Fruit fly (Drosophila melanogaster) whole organism, embryonic: ENCODE measurements around the gene pnt.
A peak's percentile ranks its signal among the peaks of the same experiment; 100 is the strongest.

Source experiments
- Blimp-1 ChIP-seq: fragments of 200-800 bp; sonication (Bioruptor generic); optimal IDR thresholded peaks from 3 replicates; lab custom pipeline; 2018; ENCODE audit warnings: missing biosample characterization, missing genetic modification characterization, mild to moderate bottlenecking, moderate library complexity, missing genetic modification reagents
- CG10147 ChIP-seq: fragments of 200-800 bp; sonication (Bioruptor generic); optimal IDR thresholded peaks from 2 replicates; lab custom pipeline; 2019; ENCODE audit warnings: missing biosample characterization, mild to moderate bottlenecking, missing genetic modification characterization, moderate library complexity
- CG10543 ChIP-seq: fragments of 200-800 bp; sonication (Bioruptor generic); optimal IDR thresholded peaks from 3 replicates; lab custom pipeline; 2017; ENCODE audit warnings: missing biosample characterization, mild to moderate bottlenecking, missing genetic modification characterization, moderate library complexity
- CG11247 ChIP-seq: fragments of 200-800 bp; sonication (Bioruptor generic); IDR thresholded peaks from 2 replicates; pipeline ENCODE4 v1.3.6; 2022; ENCODE audit warnings: missing biosample characterization, missing genetic modification characterization
- CG11695 ChIP-seq: fragments of 200-800 bp; sonication (Bioruptor generic); IDR thresholded peaks from 3 replicates; pipeline ENCODE4 v1.3.6; 2022; ENCODE audit warnings: missing biosample characterization, missing genetic modification characterization
- CG12391 ChIP-seq: fragments of 200-800 bp; sonication (Bioruptor generic); optimal IDR thresholded peaks from 3 replicates; lab custom pipeline; 2018; ENCODE audit warnings: missing biosample characterization, mild to moderate bottlenecking, missing genetic modification characterization, moderate library complexity
- CG12744 ChIP-seq: fragments of 200-800 bp; sonication (Bioruptor generic); optimal IDR thresholded peaks from 2 replicates; lab custom pipeline; 2016; ENCODE audit warnings: missing biosample characterization, missing genetic modification characterization
- CG17359 ChIP-seq: fragments of 200-800 bp; sonication (Bioruptor generic); optimal IDR thresholded peaks from 3 replicates; lab custom pipeline; 2018; ENCODE audit warnings: missing biosample characterization, mild to moderate bottlenecking, missing genetic modification characterization, moderate library complexity
- CG17802 ChIP-seq: fragments of 200-800 bp; sonication (Bioruptor generic); optimal IDR thresholded peaks from 2 replicates; lab custom pipeline; 2018; ENCODE audit warnings: missing biosample characterization, mild to moderate bottlenecking, missing genetic modification characterization, moderate library complexity
- CG18476 ChIP-seq: fragments of 200-800 bp; sonication (Bioruptor generic); optimal IDR thresholded peaks from 2 replicates; lab custom pipeline; 2016; ENCODE audit warnings: missing biosample characterization, mild to moderate bottlenecking, missing genetic modification characterization
- CG2202 ChIP-seq: fragments of 200-800 bp; sonication (Bioruptor generic); optimal IDR thresholded peaks from 2 replicates; lab custom pipeline; 2018; ENCODE audit warnings: missing biosample characterization, mild to moderate bottlenecking, missing genetic modification characterization
- CG31365 ChIP-seq: fragments of 200-800 bp; sonication (Bioruptor generic); optimal IDR thresholded peaks from 2 replicates; lab custom pipeline; 2018; ENCODE audit warnings: missing biosample characterization, mild to moderate bottlenecking, missing genetic modification characterization
- CG34422 ChIP-seq: fragments of 200-800 bp; sonication (Bioruptor generic); IDR thresholded peaks from 3 replicates; pipeline ENCODE4 v1.3.6; 2022; ENCODE audit warnings: missing biosample characterization, missing genetic modification characterization
- CG3726 ChIP-seq: fragments of 200-800 bp; sonication (Bioruptor generic); IDR thresholded peaks from 3 replicates; pipeline ENCODE4, ENCODE4 v1.3.6; 2022; ENCODE audit warnings: missing biosample characterization, missing genetic modification characterization
- CG5180 ChIP-seq: fragments of 200-800 bp; sonication (Bioruptor generic); optimal IDR thresholded peaks from 3 replicates; lab custom pipeline; 2017; ENCODE audit warnings: missing biosample characterization, missing genetic modification characterization, mild to moderate bottlenecking, moderate library complexity, missing genetic modification reagents
- CG6683 ChIP-seq: fragments of 200-800 bp; sonication (Bioruptor generic); optimal IDR thresholded peaks from 2 replicates; lab custom pipeline; 2017; ENCODE audit warnings: missing biosample characterization, mild to moderate bottlenecking, missing genetic modification characterization, missing genetic modification reagents
- CG6813 ChIP-seq: fragments of 200-800 bp; sonication (Bioruptor generic); optimal IDR thresholded peaks from 2 replicates; lab custom pipeline; 2017; ENCODE audit warnings: missing biosample characterization, missing genetic modification characterization, mild to moderate bottlenecking, moderate library complexity, missing genetic modification reagents
- CG8089 ChIP-seq: fragments of 200-800 bp; sonication (Bioruptor generic); optimal IDR thresholded peaks from 3 replicates; lab custom pipeline; 2016; ENCODE audit warnings: missing biosample characterization, missing genetic modification characterization
- CG8281 ChIP-seq: fragments of 200-800 bp; sonication (Bioruptor generic); optimal IDR thresholded peaks from 2 replicates; lab custom pipeline; 2018; ENCODE audit warnings: missing biosample characterization, mild to moderate bottlenecking, missing genetic modification characterization, moderate library complexity
- D ChIP-seq, 2 experiments: fragments of 200-800 bp in 1 of 2; fragments of >200 bp in 1 of 2; sonication (Bioruptor generic) in 1 of 2; optimal IDR thresholded peaks; 2 replicates in 1 of 2; 3 replicates in 1 of 2; lab custom pipeline; 2017; ENCODE audit warnings: mild to moderate bottlenecking in 1 of 2, missing biosample characterization in 1 of 2, missing genetic modification characterization in 1 of 2, missing genetic modification reagents in 1 of 2
- Dek ChIP-seq: fragments of 200-800 bp; sonication (Bioruptor generic); optimal IDR thresholded peaks from 3 replicates; lab custom pipeline; 2019; ENCODE audit warnings: missing biosample characterization, mild to moderate bottlenecking, missing genetic modification characterization, moderate library complexity
- Drgx ChIP-seq: fragments of 200-800 bp; sonication (Bioruptor generic); IDR thresholded peaks from 2 replicates; pipeline ENCODE4 v1.3.6; 2022; ENCODE audit warnings: missing biosample characterization, missing genetic modification characterization
- ERR ChIP-seq: fragments of 200-800 bp; sonication (Bioruptor generic); optimal IDR thresholded peaks from 2 replicates; lab custom pipeline; 2016; ENCODE audit warnings: missing biosample characterization, missing genetic modification characterization
- Fer1 ChIP-seq: fragments of 200-800 bp; sonication (Bioruptor generic); optimal IDR thresholded peaks from 2 replicates; lab custom pipeline; 2017; ENCODE audit warnings: missing biosample characterization, mild to moderate bottlenecking, missing genetic modification characterization
- Fer2 ChIP-seq: fragments of 200-800 bp; sonication (Bioruptor generic); optimal IDR thresholded peaks from 2 replicates; lab custom pipeline; 2018; ENCODE audit warnings: missing biosample characterization, mild to moderate bottlenecking, missing genetic modification characterization, moderate library complexity
- Fer3 ChIP-seq: fragments of 200-800 bp; sonication (Bioruptor generic); optimal IDR thresholded peaks from 2 replicates; lab custom pipeline; 2018; ENCODE audit warnings: missing biosample characterization, mild to moderate bottlenecking, missing genetic modification characterization, moderate library complexity
- Gug ChIP-seq: fragments of 200-800 bp; sonication (Bioruptor generic); IDR thresholded peaks from 4 replicates; pipeline ENCODE4 v1.3.6; 2022; ENCODE audit warnings: missing biosample characterization, missing genetic modification characterization
- H15 ChIP-seq: fragments of 200-800 bp; sonication (Bioruptor generic); IDR thresholded peaks from 3 replicates; pipeline ENCODE4 v1.3.6; 2022; ENCODE audit warnings: missing biosample characterization, missing genetic modification characterization
- HmgD ChIP-seq: fragments of 200-800 bp; sonication (Bioruptor generic); optimal IDR thresholded peaks from 3 replicates; lab custom pipeline; 2016; ENCODE audit warnings: missing biosample characterization, missing genetic modification characterization
- Hmr ChIP-seq: fragments of 200-800 bp; sonication (Bioruptor generic); optimal IDR thresholded peaks from 3 replicates; lab custom pipeline; 2017; ENCODE audit warnings: mild to moderate bottlenecking, missing biosample characterization, missing genetic modification reagents, missing genetic modification characterization
- Hsf ChIP-seq: fragments of 200-800 bp; sonication (Bioruptor generic); optimal IDR thresholded peaks from 3 replicates; lab custom pipeline; 2016; ENCODE audit warnings: missing biosample characterization, missing genetic modification characterization
- Kr ChIP-seq: fragments of 200-800 bp; sonication (Bioruptor generic); optimal IDR thresholded peaks from 2 replicates; lab custom pipeline; 2017; ENCODE audit warnings: missing biosample characterization, mild to moderate bottlenecking, missing genetic modification characterization
- Trl ChIP-seq, 3 experiments: fragments of >200 bp in 2 of 3; fragments of 200-800 bp in 1 of 3; sonication (Bioruptor generic) in 1 of 3; optimal IDR thresholded peaks; 2 replicates in 1 of 3; 3 replicates in 2 of 3; lab custom pipeline; 2016 to 2017; ENCODE audit warnings: missing biosample characterization in 1 of 3, missing genetic modification characterization in 1 of 3
- Xrp1 ChIP-seq: fragments of 200-800 bp; sonication (Bioruptor generic); IDR thresholded peaks from 2 replicates; pipeline ENCODE4 v1.3.6; 2022; ENCODE audit warnings: missing biosample characterization, missing genetic modification characterization
- bowl ChIP-seq: fragments of 200-800 bp; sonication (Bioruptor generic); IDR thresholded peaks from 2 replicates; pipeline ENCODE4 v1.3.6; 2022; ENCODE audit warnings: missing biosample characterization, missing genetic modification characterization
- cad ChIP-seq: fragments of >200 bp; optimal IDR thresholded peaks from 2 replicates; lab custom pipeline; 2017; ENCODE audit warnings: missing biosample characterization, missing genetic modification characterization
- da ChIP-seq: fragments of 200-800 bp; sonication (Bioruptor generic); optimal IDR thresholded peaks from 2 replicates; lab custom pipeline; 2016; ENCODE audit warnings: missing biosample characterization, missing genetic modification characterization
- dan ChIP-seq: fragments of 200-800 bp; sonication (Bioruptor generic); IDR thresholded peaks from 2 replicates; pipeline ENCODE4 v1.3.6; 2022; ENCODE audit warnings: missing biosample characterization, missing genetic modification characterization
- danr ChIP-seq: fragments of 200-800 bp; sonication (Bioruptor generic); IDR thresholded peaks from 2 replicates; pipeline ENCODE4 v1.3.6; 2022; ENCODE audit warnings: missing biosample characterization, missing genetic modification characterization
- gce ChIP-seq: fragments of 200-800 bp; sonication (Bioruptor generic); IDR thresholded peaks from 3 replicates; pipeline ENCODE4 v1.3.6; 2022; ENCODE audit warnings: missing biosample characterization, missing genetic modification characterization
- her ChIP-seq: fragments of 200-800 bp; sonication (Bioruptor generic); optimal IDR thresholded peaks from 2 replicates; lab custom pipeline; 2016; ENCODE audit warnings: missing biosample characterization, missing genetic modification characterization
- hkb ChIP-seq, 2 experiments: fragments of 200-800 bp in 1 of 2; fragments of >200 bp in 1 of 2; sonication (Bioruptor generic) in 1 of 2; IDR thresholded peaks in 1 of 2; optimal IDR thresholded peaks in 1 of 2; 2 replicates each; pipeline versions ENCODE4 v1.3.6 to Lab custom; 2017 to 2022; ENCODE audit warnings: missing biosample characterization in 1 of 2, missing genetic modification characterization in 1 of 2
- ind ChIP-seq: fragments of 200-800 bp; sonication (Bioruptor generic); optimal IDR thresholded peaks from 3 replicates; lab custom pipeline; 2016; ENCODE audit warnings: missing biosample characterization, missing genetic modification characterization
- inv ChIP-seq: fragments of 200-800 bp; sonication (Bioruptor generic); IDR thresholded peaks from 2 replicates; pipeline ENCODE4 v1.3.6; 2022; ENCODE audit warnings: missing biosample characterization, missing genetic modification characterization; ENCODE audit not compliant: partially characterized antibody
- lmd ChIP-seq: fragments of 200-800 bp; sonication (Bioruptor generic); IDR thresholded peaks from 2 replicates; pipeline ENCODE4 v1.3.6; 2022; ENCODE audit warnings: missing biosample characterization, missing genetic modification characterization
- nerfin-1 ChIP-seq: fragments of 200-800 bp; sonication (Bioruptor generic); optimal IDR thresholded peaks from 3 replicates; lab custom pipeline; 2019; ENCODE audit warnings: missing biosample characterization, mild to moderate bottlenecking, missing genetic modification characterization, moderate library complexity
- nom ChIP-seq: fragments of 200-800 bp; sonication (Bioruptor generic); optimal IDR thresholded peaks from 2 replicates; lab custom pipeline; 2017; ENCODE audit warnings: missing biosample characterization, missing genetic modification characterization, mild to moderate bottlenecking, moderate library complexity, missing genetic modification reagents
- tll ChIP-seq, 2 experiments: fragments of 200-800 bp in 1 of 2; fragments of >200 bp in 1 of 2; sonication (Bioruptor generic) in 1 of 2; optimal IDR thresholded peaks; 2 replicates each; lab custom pipeline; 2017 to 2019; ENCODE audit warnings: missing biosample characterization in 2 of 2, missing genetic modification characterization in 2 of 2, mild to moderate bottlenecking in 1 of 2, moderate library complexity in 1 of 2
- twi ChIP-seq: fragments of 200-800 bp; optimal IDR thresholded peaks from 2 replicates; lab custom pipeline; 2019; ENCODE audit warnings: missing biosample characterization, mild to moderate bottlenecking, missing genetic modification characterization, moderate library complexity

Gene pnt

dm6 chr3R:23334866-23335265 lies 11.1 kb downstream of the pnt start (continued):
- no peak for TF ChIP-seq HmgD (GFP tag; lab: Kevin White, UChicago)
- peak; percentile 52 for TF ChIP-seq CG10147 (GFP tag; lab: Kevin White, UChicago)
- TF ChIP-seq lmd (GFP tag; lab: Robert Waterston, UW): peak; percentile 54; the same call in 1 of the 2 replicates
- TF ChIP-seq H15: no peak; the same call in 2 of the 3 replicates
- no peak for TF ChIP-seq CG3726 (GFP tag; lab: Robert Waterston, UW)
- no peak for TF ChIP-seq gce
- TF ChIP-seq CG12744 (GFP tag; lab: Kevin White, UChicago): no peak
- TF ChIP-seq ERR: no peak
- no peak for TF ChIP-seq CG31365 (tag; lab: Kevin White, UChicago)
- no peak for TF ChIP-seq CG8089 (GFP tag; lab: Kevin White, UChicago)
- no peak for TF ChIP-seq twi (tag; lab: Kevin White, UChicago)
- TF ChIP-seq her (GFP tag; lab: Kevin White, UChicago): no peak
- peak; percentile 29 for TF ChIP-seq ind (GFP tag; lab: Kevin White, UChicago)
- TF ChIP-seq tll (GFP tag; optimal IDR thresholded peaks at IDR 0.05; lab: Kevin White, UChicago): no peak
- TF ChIP-seq CG18476 (GFP tag; lab: Kevin White, UChicago): no peak
- TF ChIP-seq Dek (tag; lab: Kevin White, UChicago): peak; percentile 24
- peak; percentile 65 for TF ChIP-seq Fer3
- peak; percentile 39 for TF ChIP-seq Hmr (GFP tag; lab: Kevin White, UChicago)
- no peak for TF ChIP-seq bowl
- no peak for TF ChIP-seq CG12391 (tag; lab: Kevin White, UChicago)
- TF ChIP-seq CG11695 (GFP tag; lab: Robert Waterston, UW): peak; percentile 67
- no peak for TF ChIP-seq Fer2 (tag; lab: Kevin White, UChicago)
- peak; percentile 22; the same call in 1 of the 4 replicates for TF ChIP-seq Gug (GFP tag; lab: Robert Waterston, UW)
- TF ChIP-seq Hsf (GFP tag; lab: Kevin White, UChicago): peak; percentile 31
- no peak for TF ChIP-seq Trl (optimal IDR thresholded peaks at IDR 0.05; lab: Kevin White, UChicago)
- no peak for TF ChIP-seq Trl (GFP tag; optimal IDR thresholded peaks at IDR 0.05; lab: Kevin White, UChicago)
- TF ChIP-seq hkb (optimal IDR thresholded peaks at IDR 0.05; lab: Kevin White, UChicago): no peak
- TF ChIP-seq hkb (GFP tag; IDR thresholded peaks at IDR 0.05; lab: Robert Waterston, UW): no peak; the same call in 1 of the 2 replicates
- TF ChIP-seq D (optimal IDR thresholded peaks at IDR 0.05; lab: Kevin White, UChicago): no peak
- TF ChIP-seq D (GFP tag; optimal IDR thresholded peaks at IDR 0.05; lab: Kevin White, UChicago): peak; percentile 6
- TF ChIP-seq nom (GFP tag; lab: Kevin White, UChicago): no peak
- TF ChIP-seq danr (GFP tag; lab: Robert Waterston, UW): no peak
- TF ChIP-seq Blimp-1 (GFP tag; lab: Kevin White, UChicago): no peak
- no peak for TF ChIP-seq CG5180
- 0 out of 2 replicates have a peak, but pooled peaks have one; percentile 23 for TF ChIP-seq Xrp1
- TF ChIP-seq CG11247: no peak
- no peak for TF ChIP-seq da (GFP tag; lab: Kevin White, UChicago)
- TF ChIP-seq CG2202: no peak
- no peak for TF ChIP-seq CG17802 (tag; lab: Kevin White, UChicago)
- TF ChIP-seq cad (GFP tag; lab: Kevin White, UChicago): no peak
- no peak for TF ChIP-seq CG10543
- no peak for TF ChIP-seq dan (GFP tag; lab: Robert Waterston, UW)
- TF ChIP-seq CG6813: peak; percentile 25
- TF ChIP-seq Kr (GFP tag; lab: Kevin White, UChicago): no peak
- peak; percentile 56 for TF ChIP-seq CG17359 (tag; lab: Kevin White, UChicago)
- TF ChIP-seq Drgx: peak; percentile 35; the same call in 1 of the 2 replicates
- no peak for TF ChIP-seq CG8281 (tag; lab: Kevin White, UChicago)
- peak; percentile 47 for TF ChIP-seq Fer1 (GFP tag; lab: Kevin White, UChicago)
- peak; percentile 25 for TF ChIP-seq CG6683
- no peak for TF ChIP-seq nerfin-1 (tag; lab: Kevin White, UChicago)
- TF ChIP-seq inv (GFP tag; lab: Robert Waterston, UW): no peak
- TF ChIP-seq CG34422: no peak
